Fruit fly (Drosophila melanogaster) whole organism, embryonic: ENCODE results near the gene alphaSnap.

Experiments used
- Adf1 ChIP-seq: fragments of 200-800 bp; sonication (Bioruptor generic); IDR thresholded peaks from 2 replicates; pipeline ENCODE4 v1.3.6; 2022; ENCODE audit warnings: missing biosample characterization, missing genetic modification characterization
- Bgb ChIP-seq: fragments of 200-800 bp; sonication (Bioruptor generic); IDR thresholded peaks from 2 replicates; pipeline ENCODE4 v1.3.6; 2022; ENCODE audit warnings: missing biosample characterization, missing genetic modification characterization; ENCODE audit not compliant: partially characterized antibody
- CG10267 ChIP-seq: fragments of 200-800 bp; sonication (Bioruptor generic); optimal IDR thresholded peaks from 2 replicates; lab custom pipeline; 2018; ENCODE audit warnings: missing biosample characterization, mild to moderate bottlenecking, missing genetic modification characterization, moderate library complexity
- CG10654 ChIP-seq: fragments of 200-800 bp; sonication (Bioruptor generic); optimal IDR thresholded peaks from 2 replicates; lab custom pipeline; 2016; ENCODE audit warnings: missing biosample characterization, missing genetic modification characterization
- CG11085 ChIP-seq: fragments of 200-800 bp; sonication (Bioruptor generic); IDR thresholded peaks from 2 replicates; pipeline ENCODE4 v1.3.6; 2022; ENCODE audit warnings: missing biosample characterization, missing genetic modification characterization
- CG11504 ChIP-seq: fragments of 200-800 bp; sonication (Bioruptor generic); optimal IDR thresholded peaks from 3 replicates; lab custom pipeline; 2019; ENCODE audit warnings: missing biosample characterization, mild to moderate bottlenecking, missing genetic modification characterization, moderate library complexity
- CG12071 ChIP-seq: fragments of 200-800 bp; sonication (Bioruptor generic); optimal IDR thresholded peaks from 3 replicates; lab custom pipeline; 2018; ENCODE audit warnings: missing biosample characterization, mild to moderate bottlenecking, missing genetic modification characterization
- CG13287 ChIP-seq: fragments of 200-800 bp; sonication (Bioruptor generic); IDR thresholded peaks from 2 replicates; pipeline ENCODE4 v1.3.6; 2022; ENCODE audit warnings: missing biosample characterization, missing genetic modification characterization; ENCODE audit not compliant: partially characterized antibody
- CG1529 ChIP-seq: fragments of 200-800 bp; sonication (Bioruptor generic); optimal IDR thresholded peaks from 3 replicates; lab custom pipeline; 2018; ENCODE audit warnings: missing biosample characterization, missing genetic modification characterization
- CG1832 ChIP-seq: fragments of 200-800 bp; sonication (Bioruptor generic); optimal IDR thresholded peaks from 2 replicates; lab custom pipeline; 2017; ENCODE audit warnings: missing biosample characterization, mild to moderate bottlenecking, missing genetic modification characterization, inconsistent platforms
- CG3065 ChIP-seq: fragments of 200-800 bp; sonication (Bioruptor generic); optimal IDR thresholded peaks from 2 replicates; lab custom pipeline; 2016; ENCODE audit warnings: missing biosample characterization, missing genetic modification characterization
- CG32532 ChIP-seq: fragments of 200-800 bp; sonication (Bioruptor generic); IDR thresholded peaks from 2 replicates; pipeline ENCODE4 v1.3.6; 2022; ENCODE audit warnings: missing biosample characterization, missing genetic modification characterization
- CG34224 ChIP-seq: fragments of 200-800 bp; sonication (Bioruptor generic); IDR thresholded peaks from 3 replicates; pipeline ENCODE4 v1.3.6; 2022; ENCODE audit warnings: missing biosample characterization, missing genetic modification characterization; ENCODE audit not compliant: partially characterized antibody
- CG34376 ChIP-seq: fragments of 200-800 bp; sonication (Bioruptor generic); optimal IDR thresholded peaks from 2 replicates; lab custom pipeline; 2018; ENCODE audit warnings: missing biosample characterization, mild to moderate bottlenecking, missing genetic modification characterization
- CG34422 ChIP-seq: fragments of 200-800 bp; sonication (Bioruptor generic); IDR thresholded peaks from 3 replicates; pipeline ENCODE4 v1.3.6; 2022; ENCODE audit warnings: missing biosample characterization, missing genetic modification characterization
- CG7963 ChIP-seq: fragments of 200-800 bp; sonication (Bioruptor generic); IDR thresholded peaks from 3 replicates; pipeline ENCODE4 v1.3.6; 2022; ENCODE audit warnings: missing biosample characterization, missing genetic modification characterization; ENCODE audit not compliant: partially characterized antibody
- CG8478 ChIP-seq: fragments of >200 bp; optimal IDR thresholded peaks from 2 replicates; lab custom pipeline; 2018
- CG9797 ChIP-seq: fragments of 200-800 bp; sonication (Bioruptor generic); optimal IDR thresholded peaks from 3 replicates; lab custom pipeline; 2018; ENCODE audit warnings: missing biosample characterization, mild to moderate bottlenecking, missing genetic modification characterization
- Dll ChIP-seq: fragments of 200-800 bp; sonication (Bioruptor generic); IDR thresholded peaks from 4 replicates; pipeline ENCODE4 v1.3.6; 2022; ENCODE audit warnings: missing biosample characterization, missing genetic modification characterization; ENCODE audit not compliant: partially characterized antibody
- Hr51 ChIP-seq, 2 experiments: fragments of 200-800 bp; sonication (Bioruptor generic); optimal IDR thresholded peaks; 2 replicates in 1 of 2; 3 replicates in 1 of 2; lab custom pipeline; 2016 to 2018; ENCODE audit warnings: missing biosample characterization in 2 of 2, missing genetic modification characterization in 2 of 2, mild to moderate bottlenecking in 1 of 2, moderate library complexity in 1 of 2
- Med ChIP-seq: fragments of 200-800 bp; sonication (Bioruptor generic); peaks from one replicate; lab custom pipeline; 2016; ENCODE audit warnings: missing biosample characterization, missing genetic modification characterization, mild to moderate bottlenecking, inconsistent platforms, moderate library complexity
- Pdp1 ChIP-seq, 2 experiments: fragments of 200-800 bp; sonication (Bioruptor generic); optimal IDR thresholded peaks; 3 replicates each; lab custom pipeline; 2016; ENCODE audit warnings: missing biosample characterization in 2 of 2, missing genetic modification characterization in 2 of 2, mild to moderate bottlenecking in 1 of 2, moderate library complexity in 1 of 2
- Sry-δ ChIP-seq: fragments of 200-800 bp; sonication (Bioruptor generic); optimal IDR thresholded peaks from 2 replicates; lab custom pipeline; 2016; ENCODE audit warnings: missing biosample characterization, missing genetic modification characterization
- Trl ChIP-seq, 3 experiments: fragments of >200 bp in 2 of 3; fragments of 200-800 bp in 1 of 3; sonication (Bioruptor generic) in 1 of 3; optimal IDR thresholded peaks; 2 replicates in 1 of 3; 3 replicates in 2 of 3; lab custom pipeline; 2016 to 2017; ENCODE audit warnings: missing biosample characterization in 1 of 3, missing genetic modification characterization in 1 of 3
- amos ChIP-seq: fragments of 200-800 bp; sonication (Bioruptor generic); IDR thresholded peaks from 2 replicates; pipeline ENCODE4 v1.3.6; 2022; ENCODE audit warnings: missing biosample characterization, missing genetic modification characterization; ENCODE audit not compliant: partially characterized antibody
- bab2 ChIP-seq: fragments of 200-800 bp; sonication (Bioruptor generic); optimal IDR thresholded peaks from 2 replicates; lab custom pipeline; 2016; ENCODE audit warnings: missing biosample characterization, missing genetic modification characterization
- cg ChIP-seq: fragments of 200-800 bp; sonication (Bioruptor generic); optimal IDR thresholded peaks from 3 replicates; lab custom pipeline; 2019; ENCODE audit warnings: missing biosample characterization, mild to moderate bottlenecking, missing genetic modification characterization, moderate library complexity
- corto ChIP-seq: fragments of 200-800 bp; sonication (Bioruptor generic); optimal IDR thresholded peaks from 2 replicates; lab custom pipeline; 2016; ENCODE audit warnings: missing biosample characterization, mild to moderate bottlenecking, missing genetic modification characterization, moderate library complexity
- cwo ChIP-seq: fragments of 200-800 bp; sonication (Bioruptor generic); optimal IDR thresholded peaks from 3 replicates; lab custom pipeline; 2017; ENCODE audit warnings: missing biosample characterization, missing genetic modification characterization, mild to moderate bottlenecking, moderate library complexity, missing genetic modification reagents
- danr ChIP-seq: fragments of 200-800 bp; sonication (Bioruptor generic); IDR thresholded peaks from 2 replicates; pipeline ENCODE4 v1.3.6; 2022; ENCODE audit warnings: missing biosample characterization, missing genetic modification characterization
- ewg ChIP-seq: fragments of 200-800 bp; sonication (Bioruptor generic); optimal IDR thresholded peaks from 3 replicates; lab custom pipeline; 2017; ENCODE audit warnings: mild to moderate bottlenecking, missing biosample characterization, missing genetic modification reagents, missing genetic modification characterization
- gcm2 ChIP-seq: fragments of 200-800 bp; sonication (Bioruptor generic); optimal IDR thresholded peaks from 2 replicates; lab custom pipeline; 2016; ENCODE audit warnings: missing biosample characterization, missing genetic modification characterization
- gt ChIP-seq: fragments of 200-800 bp; sonication (Bioruptor generic); IDR thresholded peaks from 2 replicates; pipeline ENCODE4 v1.3.6; 2022; ENCODE audit warnings: missing biosample characterization, missing genetic modification characterization
- insv ChIP-seq, 2 experiments: fragments of 200-800 bp; sonication (Bioruptor generic); optimal IDR thresholded peaks; 3 replicates each; lab custom pipeline; 2016 to 2018; ENCODE audit warnings: missing biosample characterization in 2 of 2, missing genetic modification characterization in 2 of 2
- kay ChIP-seq: fragments of 200-800 bp; sonication (Bioruptor generic); optimal IDR thresholded peaks from 2 replicates; lab custom pipeline; 2016; ENCODE audit warnings: missing biosample characterization, missing genetic modification characterization
- mirr ChIP-seq: fragments of 200-800 bp; sonication (Bioruptor generic); optimal IDR thresholded peaks from 3 replicates; lab custom pipeline; 2018; ENCODE audit warnings: missing biosample characterization, mild to moderate bottlenecking, missing genetic modification characterization
- oc ChIP-seq: fragments of 200-800 bp; sonication (Bioruptor generic); optimal IDR thresholded peaks from 2 replicates; lab custom pipeline; 2018; ENCODE audit warnings: missing biosample characterization, mild to moderate bottlenecking, missing genetic modification characterization, moderate library complexity
- pnt ChIP-seq: fragments of 200-800 bp; sonication (Bioruptor generic); optimal IDR thresholded peaks from 3 replicates; lab custom pipeline; 2016; ENCODE audit warnings: missing biosample characterization, missing genetic modification characterization
- pros ChIP-seq: fragments of 200-800 bp; sonication (Bioruptor generic); optimal IDR thresholded peaks from 3 replicates; lab custom pipeline; 2019; ENCODE audit warnings: missing biosample characterization, mild to moderate bottlenecking, missing genetic modification characterization, moderate library complexity
- pzg ChIP-seq: fragments of 200-800 bp; sonication (Bioruptor generic); optimal IDR thresholded peaks from 3 replicates; lab custom pipeline; 2018; ENCODE audit warnings: missing biosample characterization, mild to moderate bottlenecking, missing genetic modification characterization, moderate library complexity
- rib ChIP-seq: fragments of 200-800 bp; sonication (Bioruptor generic); IDR thresholded peaks from 2 replicates; pipeline ENCODE4 v1.3.6; 2022; ENCODE audit warnings: missing biosample characterization, missing genetic modification characterization
- run ChIP-seq: fragments of 200-800 bp; sonication (Bioruptor generic); optimal IDR thresholded peaks from 3 replicates; lab custom pipeline; 2018; ENCODE audit warnings: missing biosample characterization, mild to moderate bottlenecking, missing genetic modification characterization
- seq ChIP-seq: fragments of 200-800 bp; sonication (Bioruptor generic); IDR thresholded peaks from 2 replicates; pipeline ENCODE4 v1.3.6; 2022; ENCODE audit warnings: missing biosample characterization, missing genetic modification characterization
- slbo ChIP-seq: fragments of 200-800 bp; sonication (Bioruptor generic); IDR thresholded peaks from 2 replicates; pipeline ENCODE4 v1.3.6; 2022; ENCODE audit warnings: missing biosample characterization, missing genetic modification characterization
- slp2 ChIP-seq: fragments of 200-800 bp; sonication (Bioruptor generic); optimal IDR thresholded peaks from 2 replicates; lab custom pipeline; 2016; ENCODE audit warnings: missing biosample characterization, missing genetic modification characterization
- vvl ChIP-seq: fragments of 200-800 bp; sonication (Bioruptor generic); IDR thresholded peaks from 2 replicates; pipeline ENCODE4 v1.3.6; 2022; ENCODE audit warnings: missing biosample characterization, missing genetic modification characterization
- yki ChIP-seq: fragments of >200 bp; optimal IDR thresholded peaks from 3 replicates; lab custom pipeline; 2018

Gene alphaSnap

dm6 chr3L:20349333-20349924 lies 36.0 kb downstream of the alphaSnap start (continued):
- TF ChIP-seq ewg (GFP tag; lab: Kevin White, UChicago): peak; percentile 51
- TF ChIP-seq Trl (optimal IDR thresholded peaks at IDR 0.05; lab: Kevin White, UChicago): peak; percentile 87 to 94
- TF ChIP-seq Trl (GFP tag; optimal IDR thresholded peaks at IDR 0.05; lab: Kevin White, UChicago): no peak
- TF ChIP-seq CG11085 (GFP tag; lab: Robert Waterston, UW): no peak
- peak; percentile 51; the same call in 1 of the 3 replicates for TF ChIP-seq CG34224
- no peak for TF ChIP-seq CG11504
- no peak for TF ChIP-seq Sry-δ (GFP tag; lab: Kevin White, UChicago)
- 0 out of 2 replicates have a peak, but pooled peaks have one; percentile 10 for TF ChIP-seq vvl (GFP tag; lab: Robert Waterston, UW)
- TF ChIP-seq Pdp1 (GFP tag; optimal IDR thresholded peaks at IDR 0.05; lab: Kevin White, UChicago): no peak
- peak; percentile 23; the same call in 1 of the 2 replicates for TF ChIP-seq Bgb (GFP tag; lab: Robert Waterston, UW)
- TF ChIP-seq gcm2 (GFP tag; lab: Kevin White, UChicago): no peak
- peak; percentile 33 to 89 for TF ChIP-seq insv (GFP tag; optimal IDR thresholded peaks at IDR 0.05; lab: Kevin White, UChicago)
- TF ChIP-seq cg (GFP tag; lab: Kevin White, UChicago): peak; percentile 75
- no peak for TF ChIP-seq kay
- TF ChIP-seq pros (GFP tag; lab: Kevin White, UChicago): no peak
- peak; percentile 26; the same call in 1 of the 3 replicates for TF ChIP-seq CG34422 (GFP tag; lab: Robert Waterston, UW)
- no peak for TF ChIP-seq danr (GFP tag; lab: Robert Waterston, UW)
- TF ChIP-seq slp2 (GFP tag; lab: Kevin White, UChicago): no peak
- peak; percentile 48 for TF ChIP-seq yki (lab: Kevin White, UChicago)
- no peak for TF ChIP-seq Adf1 (GFP tag; lab: Robert Waterston, UW)
- TF ChIP-seq run (tag; lab: Kevin White, UChicago): no peak
- no peak; the same call in 1 of the 2 replicates for TF ChIP-seq seq (GFP tag; lab: Robert Waterston, UW)
- TF ChIP-seq CG8478: peak; percentile 41
- no peak for TF ChIP-seq slbo
- peak; percentile 34; the same call in 1 of the 3 replicates for TF ChIP-seq CG7963 (GFP tag; lab: Robert Waterston, UW)
- no peak for TF ChIP-seq CG3065 (GFP tag; lab: Kevin White, UChicago)
- TF ChIP-seq Med (GFP tag; lab: Kevin White, UChicago): peak; percentile 59
- TF ChIP-seq CG34376 (GFP tag; lab: Kevin White, UChicago): peak; percentile 26
- TF ChIP-seq CG10654: no peak
- no peak for TF ChIP-seq CG12071 (GFP tag; lab: Kevin White, UChicago)
- peak; percentile 13; the same call in 1 of the 2 replicates for TF ChIP-seq CG32532 (GFP tag; lab: Robert Waterston, UW)
- peak; percentile 33; the same call in 2 of the 4 replicates for TF ChIP-seq Dll (GFP tag; lab: Robert Waterston, UW)
- peak; percentile 73 for TF ChIP-seq cwo (GFP tag; lab: Kevin White, UChicago)
- TF ChIP-seq CG1529 (GFP tag; lab: Kevin White, UChicago): no peak
- TF ChIP-seq CG9797 (GFP tag; lab: Kevin White, UChicago): no peak
- peak; percentile 16 for TF ChIP-seq mirr (GFP tag; lab: Kevin White, UChicago)
- peak; percentile 11; the same call in 1 of the 2 replicates for TF ChIP-seq amos
- TF ChIP-seq CG13287 (GFP tag; lab: Robert Waterston, UW): peak; percentile 56
- no peak for TF ChIP-seq oc (tag; lab: Kevin White, UChicago)
- TF ChIP-seq Hr51 (GFP tag; optimal IDR thresholded peaks at IDR 0.05; lab: Kevin White, UChicago): no peak
- no peak for TF ChIP-seq pzg
- no peak for TF ChIP-seq gt (GFP tag; lab: Robert Waterston, UW)
- TF ChIP-seq CG1832 (GFP tag; lab: Kevin White, UChicago): peak; percentile 65
- TF ChIP-seq pnt (GFP tag; lab: Kevin White, UChicago): no peak
- no peak for TF ChIP-seq CG10267 (tag; lab: Kevin White, UChicago)
- no peak for TF ChIP-seq rib
- TF ChIP-seq corto (GFP tag; lab: Kevin White, UChicago): no peak
- TF ChIP-seq bab2 (GFP tag; lab: Kevin White, UChicago): no peak
- TF ChIP-seq, all 482 proteins: peak for 32
